Worm (Caenorhabditis elegans) whole organism, midembryonic: ENCODE measurements around the gene F14H12.17.

Experiments used
- cog-1 ChIP-seq: sonication (generic microtip); optimal IDR thresholded peaks from 2 replicates; lab custom pipeline; 2016; ENCODE audit warnings: missing genetic modification characterization, missing compliant biosample characterization
- flt-1 ChIP-seq: fragments of 200-800 bp; sonication (Bioruptor generic); IDR thresholded peaks from 2 replicates; pipeline ENCODE4 v1.3.6; 2022; ENCODE audit warnings: missing genetic modification characterization, missing compliant biosample characterization
- klf-2 ChIP-seq: fragments of 200-800 bp; sonication (Bioruptor generic); conservative IDR thresholded peaks from 2 replicates; pipeline ENCODE4 v1.3.6; 2022; ENCODE audit warnings: missing genetic modification reagents, missing genetic modification characterization, missing compliant biosample characterization
- ref-1 ChIP-seq: fragments of 200-800 bp; sonication (Bioruptor generic); conservative IDR thresholded peaks from 2 replicates; pipeline ENCODE4 v1.3.6; 2022; ENCODE audit warnings: missing genetic modification reagents, missing genetic modification characterization, missing compliant biosample characterization
- tab-1 ChIP-seq: fragments of 200-800 bp; sonication (Bioruptor generic); IDR thresholded peaks from 2 replicates; pipeline ENCODE4 v1.3.6; 2022; ENCODE audit warnings: missing genetic modification characterization, missing compliant biosample characterization

ce11 chrX:4359030-4359429 lies 4.1 kb downstream of the F14H12.17 start:
- TF ChIP-seq flt-1 (no peak), cog-1 (no peak), klf-2 (no peak), ref-1 (no peak), tab-1 (GFP tag; lab: Robert Waterston, UW) (no peak)
